Worm (Caenorhabditis elegans) whole organism, L4 larva: ENCODE data around the gene fkb-1.
A peak's percentile ranks its signal among the peaks of the same experiment; 100 is the strongest.

Source experiments
- F26F4.8 ChIP-seq: fragments of 200-800 bp; sonication (Bioruptor generic); conservative IDR thresholded peaks from 2 replicates; pipeline ENCODE4 v1.3.6; 2022; ENCODE audit warnings: missing genetic modification characterization, missing compliant biosample characterization
- F44E2.7 ChIP-seq: fragments of 200-800 bp; sonication (Bioruptor generic); IDR thresholded peaks from 2 replicates; pipeline ENCODE4 v2.1.2; 2022; ENCODE audit warnings: missing genetic modification characterization, missing compliant biosample characterization
- T20F7.1 ChIP-seq: fragments of 200-800 bp; sonication (Bioruptor generic); optimal IDR thresholded peaks from 2 replicates; lab custom pipeline; 2018; ENCODE audit warnings: mild to moderate bottlenecking, missing genetic modification characterization, missing compliant biosample characterization
- Y75B8A.6 ChIP-seq: fragments of 200-800 bp; sonication (Bioruptor generic); IDR thresholded peaks from 2 replicates; pipeline ENCODE4 v1.3.6; 2022; ENCODE audit warnings: missing genetic modification reagents, missing genetic modification characterization, missing compliant biosample characterization
- ZK546.5 ChIP-seq, 2 experiments: sonication (generic microtip); optimal IDR thresholded peaks; 2 replicates each; lab custom pipeline; 2017; ENCODE audit warnings: missing biosample characterization in 2 of 2, missing genetic modification characterization in 2 of 2
- attf-4 ChIP-seq: sonication (generic microtip); optimal IDR thresholded peaks from 3 replicates; lab custom pipeline; 2017; ENCODE audit warnings: missing biosample characterization, missing genetic modification characterization
- ceh-28 ChIP-seq: fragments of 150-350 bp; optimal IDR thresholded peaks from 2 replicates; lab custom pipeline; 2014; ENCODE audit warnings: missing biosample characterization, missing genetic modification reagents, missing genetic modification characterization
- ceh-32 ChIP-seq: sonication (generic microtip); optimal IDR thresholded peaks from 2 replicates; lab custom pipeline; 2016; ENCODE audit warnings: mild to moderate bottlenecking, missing genetic modification characterization, missing compliant biosample characterization; ENCODE audit not compliant: poor library complexity
- ceh-82 ChIP-seq: sonication (generic microtip); optimal IDR thresholded peaks from 2 replicates; lab custom pipeline; 2017; ENCODE audit warnings: missing biosample characterization, missing genetic modification characterization
- ces-1 ChIP-seq: fragments of 150-350 bp; sonication (generic microtip); optimal IDR thresholded peaks from 4 replicates; lab custom pipeline; 2014; ENCODE audit warnings: missing biosample characterization, missing genetic modification reagents, missing genetic modification characterization
- daf-8 ChIP-seq: fragments of 200-800 bp; sonication (Bioruptor generic); IDR thresholded peaks from 2 replicates; pipeline ENCODE4 v1.3.6; 2022; ENCODE audit warnings: missing genetic modification characterization, missing compliant biosample characterization
- dmd-9 ChIP-seq: fragments of 200-800 bp; sonication (Bioruptor generic); IDR thresholded peaks from 2 replicates; pipeline ENCODE4 v1.3.6; 2022; ENCODE audit warnings: missing genetic modification reagents, missing genetic modification characterization, missing compliant biosample characterization
- duxl-1 ChIP-seq: sonication (generic microtip); optimal IDR thresholded peaks from 2 replicates; lab custom pipeline; 2016; ENCODE audit warnings: mild to moderate bottlenecking, missing genetic modification characterization, moderate library complexity, missing compliant biosample characterization; ENCODE audit not compliant: poor library complexity
- dve-1 ChIP-seq: sonication (generic microtip); optimal IDR thresholded peaks from 2 replicates; lab custom pipeline; 2017; ENCODE audit warnings: antibody characterized with exemption, mild to moderate bottlenecking, missing genetic modification characterization, missing compliant biosample characterization; ENCODE audit not compliant: insufficient read depth
- egl-43 ChIP-seq: fragments of 200-800 bp; sonication (Bioruptor generic); IDR thresholded peaks from 2 replicates; pipeline ENCODE4 v1.3.6; 2022; ENCODE audit warnings: missing genetic modification reagents, missing genetic modification characterization, missing compliant biosample characterization
- jun-1 ChIP-seq: fragments of 150-350 bp; optimal IDR thresholded peaks from 2 replicates; lab custom pipeline; 2014; ENCODE audit warnings: missing biosample characterization, missing genetic modification reagents, missing genetic modification characterization
- lim-7 ChIP-seq: fragments of 200-800 bp; sonication (Bioruptor generic); IDR thresholded peaks from 2 replicates; pipeline ENCODE4 v1.3.6; 2022; ENCODE audit warnings: missing genetic modification characterization, missing compliant biosample characterization
- lin-15B ChIP-seq: fragments of 150-350 bp; sonication (generic microtip); optimal IDR thresholded peaks from 3 replicates; lab custom pipeline; 2014; ENCODE audit warnings: missing biosample characterization, missing genetic modification characterization
- lin-38 ChIP-seq: fragments of 200-800 bp; sonication (Bioruptor generic); IDR thresholded peaks from 2 replicates; pipeline ENCODE4 v1.3.6; 2022; ENCODE audit warnings: missing genetic modification reagents, missing genetic modification characterization, missing compliant biosample characterization
- lsy-2 ChIP-seq, 2 experiments: fragments of 150-350 bp in 1 of 2; sonication (generic microtip) in 1 of 2; optimal IDR thresholded peaks; 2 replicates each; lab custom pipeline; 2014 to 2017; ENCODE audit warnings: missing biosample characterization in 2 of 2, missing genetic modification characterization in 2 of 2
- madf-9 ChIP-seq: fragments of 200-800 bp; sonication (Bioruptor generic); conservative IDR thresholded peaks from 2 replicates; pipeline ENCODE4 v1.3.6; 2022; ENCODE audit warnings: missing genetic modification reagents, missing genetic modification characterization, missing compliant biosample characterization
- mdl-1 ChIP-seq, 2 experiments: fragments of 150-350 bp in 1 of 2; sonication (generic microtip) in 1 of 2; optimal IDR thresholded peaks; 2 replicates each; lab custom pipeline; 2014 to 2017; ENCODE audit warnings: missing biosample characterization in 2 of 2, missing genetic modification characterization in 2 of 2
- mep-1 ChIP-seq: fragments of 150-350 bp; sonication (generic microtip); optimal IDR thresholded peaks from 3 replicates; lab custom pipeline; 2014; ENCODE audit warnings: missing biosample characterization, missing genetic modification characterization
- mes-2 ChIP-seq: sonication (generic microtip); optimal IDR thresholded peaks from 2 replicates; lab custom pipeline; 2016; ENCODE audit warnings: missing genotype, mild to moderate bottlenecking, missing genetic modification characterization, missing compliant biosample characterization; ENCODE audit not compliant: poor library complexity, severe bottlenecking
- mxl-2 ChIP-seq: fragments of 200-800 bp; sonication (Bioruptor generic); conservative IDR thresholded peaks from 2 replicates; pipeline ENCODE4 v1.3.6; 2022; ENCODE audit warnings: missing genetic modification reagents, missing genetic modification characterization, missing compliant biosample characterization
- mxl-3 ChIP-seq: fragments of 200-800 bp; sonication (Bioruptor generic); optimal IDR thresholded peaks from 2 replicates; lab custom pipeline; 2018; ENCODE audit warnings: mild to moderate bottlenecking, missing genetic modification characterization, missing compliant biosample characterization
- nhr-11 ChIP-seq: fragments of 150-350 bp; optimal IDR thresholded peaks from 2 replicates; lab custom pipeline; 2014; ENCODE audit warnings: missing biosample characterization, missing genetic modification characterization
- nhr-25 ChIP-seq: sonication (generic microtip); optimal IDR thresholded peaks from 2 replicates; lab custom pipeline; 2017; ENCODE audit warnings: missing genetic modification characterization, mild to moderate bottlenecking, missing compliant biosample characterization, antibody characterized with exemption, moderate library complexity, borderline replicate concordance; ENCODE audit not compliant: insufficient read depth
- nhr-48 ChIP-seq: sonication (generic microtip); optimal IDR thresholded peaks from 2 replicates; lab custom pipeline; 2016; ENCODE audit warnings: mild to moderate bottlenecking, missing genetic modification characterization, missing compliant biosample characterization
- nhr-6 ChIP-seq: fragments of 150-350 bp; optimal IDR thresholded peaks from 2 replicates; lab custom pipeline; 2014; ENCODE audit warnings: missing biosample characterization, missing genetic modification characterization
- php-3 ChIP-seq: fragments of 200-800 bp; sonication (Bioruptor generic); IDR thresholded peaks from 2 replicates; pipeline ENCODE4 v1.3.6; 2022; ENCODE audit warnings: missing genetic modification reagents, missing genetic modification characterization, missing compliant biosample characterization
- saeg-2 ChIP-seq: fragments of 200-800 bp; sonication (Bioruptor generic); IDR thresholded peaks from 2 replicates; pipeline ENCODE4 v1.3.6; 2022; ENCODE audit warnings: missing genetic modification reagents, missing genetic modification characterization, missing compliant biosample characterization
- sdz-12 ChIP-seq: fragments of 200-800 bp; sonication (Bioruptor generic); optimal IDR thresholded peaks from 2 replicates; lab custom pipeline; 2018; ENCODE audit warnings: mild to moderate bottlenecking, missing genetic modification characterization, missing compliant biosample characterization
- skn-1 ChIP-seq: fragments of 150-350 bp; optimal IDR thresholded peaks from 2 replicates; lab custom pipeline; 2014; ENCODE audit warnings: missing biosample characterization, missing genetic modification characterization
- spr-1 ChIP-seq: sonication (generic microtip); optimal IDR thresholded peaks from 2 replicates; lab custom pipeline; 2016; ENCODE audit warnings: mild to moderate bottlenecking, missing genetic modification characterization, missing compliant biosample characterization
- spr-3 ChIP-seq: fragments of 200-800 bp; sonication (Bioruptor generic); optimal IDR thresholded peaks from 2 replicates; lab custom pipeline; 2018; ENCODE audit warnings: mild to moderate bottlenecking, missing genetic modification characterization, missing compliant biosample characterization
- tag-97 ChIP-seq: fragments of 200-800 bp; sonication (Bioruptor generic); IDR thresholded peaks from 2 replicates; pipeline ENCODE4 v1.3.6; 2022; ENCODE audit warnings: missing genetic modification characterization, missing compliant biosample characterization
- unc-130 ChIP-seq: sonication (generic microtip); optimal IDR thresholded peaks from 2 replicates; lab custom pipeline; 2016; ENCODE audit warnings: missing genetic modification reagents, missing genetic modification characterization, missing compliant biosample characterization
- zfp-2 ChIP-seq: sonication (generic microtip); optimal IDR thresholded peaks from 2 replicates; lab custom pipeline; 2016; ENCODE audit warnings: mild to moderate bottlenecking, missing genetic modification characterization, missing compliant biosample characterization
- zip-2 ChIP-seq: fragments of 150-350 bp; optimal IDR thresholded peaks from 2 replicates; lab custom pipeline; 2014; ENCODE audit warnings: missing biosample characterization, missing genetic modification characterization

Gene fkb-1

ce11 chrIV:11082789-11083235 is 46.4 kb downstream of the fkb-1 start (continued):
- TF ChIP-seq ZK546.5 (tag; optimal IDR thresholded peaks at IDR 0.05; lab: Kevin White, UChicago) (no peak), unc-130 (GFP tag; lab: Kevin White, UChicago) (peak; percentile 28), egl-43 (GFP tag; lab: Robert Waterston, UW) (peak; percentile 91), mxl-2 (GFP tag; lab: Robert Waterston, UW) (no peak), php-3 (GFP tag; lab: Robert Waterston, UW) (0 out of 2 replicates have a peak, but pooled peaks have one; percentile 26), tag-97 (GFP tag; lab: Robert Waterston, UW) (no peak), mdl-1 (tag; optimal IDR thresholded peaks at IDR 0.05; lab: Kevin White, UChicago) (peak; percentile 40 to 92), lin-15B (tag; lab: Kevin White, UChicago) (no peak), nhr-6 (tag; lab: Kevin White, UChicago) (peak; percentile 93), ceh-28 (peak; percentile 90), dmd-9 (GFP tag; lab: Robert Waterston, UW) (no peak), mep-1 (peak; percentile 96), nhr-25 (tag; lab: Kevin White, UChicago) (peak; percentile 92), ces-1 (GFP tag; lab: Kevin White, UChicago) (peak; percentile 81), zip-2 (tag; lab: Kevin White, UChicago) (peak; percentile 4), zfp-2 (peak; percentile 63), dve-1 (tag; lab: Kevin White, UChicago) (peak; percentile 92), lim-7 (GFP tag; lab: Robert Waterston, UW) (peak; percentile 63; the same call in 1 of the 2 replicates), spr-3 (GFP tag; lab: Kevin White, UChicago) (peak; percentile 80), T20F7.1 (GFP tag; lab: Kevin White, UChicago) (peak; percentile 81), duxl-1 (tag; lab: Kevin White, UChicago) (peak; percentile 69), attf-4 (no peak), Y75B8A.6 (no peak), ceh-82 (tag; lab: Kevin White, UChicago) (no peak), F44E2.7 (GFP tag; lab: Robert Waterston, UW) (0 out of 2 replicates have a peak, but pooled peaks have one; percentile 10), nhr-48 (peak; percentile 91), mes-2 (tag; lab: Kevin White, UChicago) (peak; percentile 67), madf-9 (peak; percentile 27; the same call in 1 of the 2 replicates), ceh-32 (tag; lab: Kevin White, UChicago) (peak; percentile 68), sdz-12 (GFP tag; lab: Kevin White, UChicago) (peak; percentile 67), saeg-2 (no peak), spr-1 (tag; lab: Kevin White, UChicago) (peak; percentile 92), skn-1 (peak; percentile 66), F26F4.8 (no peak), jun-1 (peak; percentile 42)

DNA sequence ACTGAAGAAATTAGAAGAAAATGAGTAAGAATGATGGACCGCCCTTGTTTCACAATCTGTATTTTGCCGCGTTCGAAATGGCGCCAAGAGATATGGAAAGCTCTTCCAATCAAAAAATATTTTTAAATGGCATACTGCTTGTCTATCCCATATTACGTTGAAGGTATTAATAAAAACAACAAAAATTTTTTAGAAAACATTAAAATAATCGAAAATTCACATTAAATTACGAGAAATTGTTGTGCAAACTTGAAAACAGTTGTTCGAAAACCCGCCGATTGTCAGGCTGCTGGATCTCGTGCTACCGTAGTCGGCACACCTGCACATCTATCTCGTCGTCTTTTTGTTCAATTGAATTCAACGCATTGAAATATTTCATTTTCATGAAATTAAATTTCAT is 47.2 kb downstream of the fkb-1 start, which contains the start of gene klc-1:
klc-1 (plus strand) TSS at position 127 of the 400 bp plus-strand sequence.
- no peak for TF ChIP-seq mxl-3 (GFP tag; lab: Kevin White, UChicago)
- TF ChIP-seq daf-8 (GFP tag; lab: Robert Waterston, UW) = no peak
- peak in 1 of 2 experiments; percentile 56 for TF ChIP-seq lsy-2 (tag; optimal IDR thresholded peaks at IDR 0.05; lab: Kevin White, UChicago)
- no peak for TF ChIP-seq spr-1 (tag; lab: Kevin White, UChicago)
- no peak for TF ChIP-seq nhr-11
- no peak for TF ChIP-seq mxl-2 (GFP tag; lab: Robert Waterston, UW)
- 0 out of 2 replicates have a peak, but pooled peaks have one; percentile 21 for TF ChIP-seq lin-38 (GFP tag; lab: Robert Waterston, UW)
